Worm (Caenorhabditis elegans) whole organism, L2 larva: ENCODE data around the gene F38E1.6.

Experiments used
- R02D3.7 ChIP-seq: fragments of 150-350 bp; optimal IDR thresholded peaks from 2 replicates; lab custom pipeline; 2014; ENCODE audit warnings: missing biosample characterization, missing genetic modification characterization
- Y55F3AM.14 ChIP-seq: fragments of 200-800 bp; sonication (Bioruptor generic); optimal IDR thresholded peaks from 2 replicates; lab custom pipeline; 2018; ENCODE audit warnings: mild to moderate bottlenecking, missing genetic modification characterization, missing compliant biosample characterization
- ZK546.5 ChIP-seq: sonication (generic microtip); optimal IDR thresholded peaks from 2 replicates; lab custom pipeline; 2017; ENCODE audit warnings: missing biosample characterization, missing genetic modification characterization
- alr-1 ChIP-seq: fragments of 150-350 bp; optimal IDR thresholded peaks from 2 replicates; lab custom pipeline; 2014; ENCODE audit warnings: missing biosample characterization, missing genetic modification characterization
- aly-2 ChIP-seq: fragments of 150-350 bp; optimal IDR thresholded peaks from 2 replicates; lab custom pipeline; 2014; ENCODE audit warnings: missing biosample characterization, missing genetic modification characterization
- ama-1 ChIP-seq: fragments of 150-350 bp; optimal IDR thresholded peaks from 2 replicates; lab custom pipeline; 2018; ENCODE audit warnings: inconsistent platforms
- blmp-1 ChIP-seq: sonication (generic microtip); optimal IDR thresholded peaks from 2 replicates; lab custom pipeline; 2017; ENCODE audit warnings: missing genetic modification characterization, mild to moderate bottlenecking, missing compliant biosample characterization, antibody characterized with exemption, moderate library complexity; ENCODE audit not compliant: insufficient read depth
- ceh-16 ChIP-seq: fragments of 150-350 bp; optimal IDR thresholded peaks from 2 replicates; lab custom pipeline; 2014; ENCODE audit warnings: missing biosample characterization, missing genetic modification characterization
- crh-2 ChIP-seq: sonication (generic microtip); optimal IDR thresholded peaks from 2 replicates; lab custom pipeline; 2017; ENCODE audit warnings: missing biosample characterization, missing genetic modification characterization
- dmd-4 ChIP-seq: sonication (generic microtip); optimal IDR thresholded peaks from 2 replicates; lab custom pipeline; 2017; ENCODE audit warnings: missing biosample characterization, missing genetic modification characterization
- elt-1 ChIP-seq: fragments of 150-350 bp; optimal IDR thresholded peaks from 2 replicates; lab custom pipeline; 2014; ENCODE audit warnings: missing biosample characterization, missing genetic modification characterization
- elt-3 ChIP-seq: sonication (generic microtip); optimal IDR thresholded peaks from 2 replicates; lab custom pipeline; 2017; ENCODE audit warnings: missing biosample characterization, missing genetic modification characterization
- fos-1 ChIP-seq: fragments of 150-350 bp; optimal IDR thresholded peaks from 2 replicates; lab custom pipeline; 2014; ENCODE audit warnings: missing biosample characterization, missing genetic modification characterization
- gmeb-1 ChIP-seq: fragments of 150-350 bp; optimal IDR thresholded peaks from 2 replicates; lab custom pipeline; 2014; ENCODE audit warnings: missing biosample characterization, missing genetic modification characterization
- lin-13 ChIP-seq: fragments of 150-350 bp; optimal IDR thresholded peaks from 2 replicates; lab custom pipeline; 2014; ENCODE audit warnings: missing biosample characterization, missing genetic modification reagents, missing genetic modification characterization
- lin-39 ChIP-seq: fragments of 150-350 bp; optimal IDR thresholded peaks from 2 replicates; lab custom pipeline; 2014; ENCODE audit warnings: missing biosample characterization, missing genetic modification reagents, missing genetic modification characterization
- lsy-2 ChIP-seq, 2 experiments: fragments of 150-350 bp in 1 of 2; sonication (generic microtip) in 1 of 2; optimal IDR thresholded peaks; 2 replicates each; lab custom pipeline; 2014 to 2017; ENCODE audit warnings: missing biosample characterization in 2 of 2, missing genetic modification characterization in 2 of 2
- mab-5 ChIP-seq: fragments of 150-350 bp; optimal IDR thresholded peaks from 2 replicates; lab custom pipeline; 2014; ENCODE audit warnings: missing biosample characterization, missing genetic modification characterization
- nhr-10 ChIP-seq: sonication (generic microtip); optimal IDR thresholded peaks from 2 replicates; lab custom pipeline; 2017; ENCODE audit warnings: missing biosample characterization, missing genetic modification characterization
- nhr-129 ChIP-seq: fragments of 150-350 bp; optimal IDR thresholded peaks from 2 replicates; lab custom pipeline; 2014; ENCODE audit warnings: missing biosample characterization, missing genetic modification characterization
- nhr-21 ChIP-seq: fragments of 150-350 bp; optimal IDR thresholded peaks from 2 replicates; lab custom pipeline; 2014; ENCODE audit warnings: missing biosample characterization, missing genetic modification characterization
- nhr-23 ChIP-seq: fragments of 150-350 bp; optimal IDR thresholded peaks from 2 replicates; lab custom pipeline; 2014; ENCODE audit warnings: missing biosample characterization, missing genetic modification reagents, missing genetic modification characterization
- nhr-237 ChIP-seq: fragments of 150-350 bp; optimal IDR thresholded peaks from 2 replicates; lab custom pipeline; 2014; ENCODE audit warnings: missing biosample characterization, missing genetic modification characterization
- nhr-6 ChIP-seq: fragments of 150-350 bp; optimal IDR thresholded peaks from 2 replicates; lab custom pipeline; 2014; ENCODE audit warnings: missing biosample characterization, missing genetic modification characterization
- nhr-77 ChIP-seq: fragments of 150-350 bp; optimal IDR thresholded peaks from 2 replicates; lab custom pipeline; 2014; ENCODE audit warnings: missing biosample characterization, missing genetic modification characterization
- peb-1 ChIP-seq: fragments of 150-350 bp; optimal IDR thresholded peaks from 2 replicates; lab custom pipeline; 2014; ENCODE audit warnings: missing biosample characterization, missing genetic modification characterization
- sem-4 ChIP-seq: fragments of 150-350 bp; optimal IDR thresholded peaks from 2 replicates; lab custom pipeline; 2014; ENCODE audit warnings: missing biosample characterization, missing genetic modification reagents, missing genetic modification characterization
- sma-3 ChIP-seq: sonication (generic microtip); optimal IDR thresholded peaks from 2 replicates; lab custom pipeline; 2016; ENCODE audit warnings: missing genetic modification reagents, missing genetic modification characterization, missing compliant biosample characterization
- snpc-4 ChIP-seq: fragments of 150-350 bp; optimal IDR thresholded peaks from 2 replicates; lab custom pipeline; 2014; ENCODE audit warnings: missing biosample characterization, missing genetic modification characterization
- unc-39 ChIP-seq: fragments of 150-350 bp; optimal IDR thresholded peaks from 2 replicates; lab custom pipeline; 2014; ENCODE audit warnings: missing biosample characterization, missing genetic modification characterization
- unc-55 ChIP-seq: fragments of 150-350 bp; sonication (generic microtip); optimal IDR thresholded peaks from 3 replicates; lab custom pipeline; 2014; ENCODE audit warnings: missing biosample characterization, missing genetic modification reagents, missing genetic modification characterization
- unc-62 ChIP-seq: fragments of 150-350 bp; optimal IDR thresholded peaks from 2 replicates; lab custom pipeline; 2014; ENCODE audit warnings: missing biosample characterization, missing genetic modification reagents, missing genetic modification characterization
- zag-1 ChIP-seq: fragments of 150-350 bp; optimal IDR thresholded peaks from 2 replicates; lab custom pipeline; 2014; ENCODE audit warnings: missing biosample characterization, missing genetic modification characterization
- ztf-1 ChIP-seq: fragments of 200-800 bp; sonication (Bioruptor generic); conservative IDR thresholded peaks from 2 replicates; pipeline ENCODE4 v1.3.6; 2022; ENCODE audit warnings: missing genetic modification characterization, missing compliant biosample characterization
- ztf-11 ChIP-seq: sonication (generic microtip); optimal IDR thresholded peaks from 2 replicates; lab custom pipeline; 2017; ENCODE audit warnings: missing biosample characterization, missing genetic modification characterization
- ztf-4 ChIP-seq: fragments of 150-350 bp; optimal IDR thresholded peaks from 2 replicates; lab custom pipeline; 2014; ENCODE audit warnings: missing biosample characterization, missing genetic modification characterization

Gene F38E1.6

DNA sequence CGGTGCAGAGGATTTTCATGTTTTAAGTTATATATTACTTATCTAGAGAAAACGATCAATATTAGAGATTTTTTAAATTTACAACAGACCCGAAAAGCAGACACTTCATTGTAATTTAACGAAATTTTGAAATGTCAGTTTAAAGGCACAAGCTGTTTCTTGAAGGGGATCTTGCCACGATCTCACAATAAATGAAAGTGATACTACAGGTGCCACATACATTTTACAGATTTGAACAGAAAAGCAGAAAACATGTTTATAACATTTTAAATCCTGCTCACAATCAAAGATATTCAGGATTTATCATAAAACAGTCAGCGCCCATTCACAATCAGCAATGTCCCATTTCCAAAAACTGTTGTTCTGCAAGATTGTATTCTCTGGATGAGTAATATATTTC, 9.9 kb upstream of the F38E1.6 start:
- TF ChIP-seq crh-2 (no peak), R02D3.7 (tag; lab: Kevin White, UChicago) (no peak), blmp-1 (tag; lab: Kevin White, UChicago) (no peak), dmd-4 (tag; lab: Kevin White, UChicago) (no peak), lsy-2 (tag; optimal IDR thresholded peaks at IDR 0.05; lab: Kevin White, UChicago) (no peak), lin-39 (tag; lab: Kevin White, UChicago) (no peak), sem-4 (tag; lab: Kevin White, UChicago) (no peak), nhr-21 (no peak), ZK546.5 (tag; lab: Kevin White, UChicago) (no peak)

DNA sequence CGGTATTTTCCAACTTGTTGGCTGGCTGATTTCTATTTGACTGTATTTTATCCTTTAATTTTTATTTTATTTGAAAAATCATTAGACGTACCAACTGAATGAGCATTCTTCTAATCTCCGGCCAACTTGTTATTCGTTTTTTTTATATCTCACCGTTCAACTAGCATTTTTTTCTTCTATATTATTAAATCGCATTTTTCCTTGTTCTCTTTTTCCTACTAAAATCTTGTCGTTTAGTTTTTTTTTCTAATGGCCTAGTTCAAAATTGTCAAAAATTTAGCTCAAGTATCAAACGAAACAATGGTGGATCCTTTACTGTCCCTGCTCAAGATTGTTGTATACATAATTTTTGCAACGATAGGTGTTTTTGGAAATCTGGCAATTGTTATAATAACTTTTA, 8.5 kb upstream of the F38E1.6 start, which contains the start of gene srsx-22:
srsx-22 (plus strand) TSS at position 301 of the 400 bp plus-strand sequence.
- no peak for TF ChIP-seq ceh-16
- TF ChIP-seq crh-2 = no peak
- TF ChIP-seq ztf-4 (tag; lab: Kevin White, UChicago) = no peak
- no peak for TF ChIP-seq sma-3 (GFP tag; lab: Kevin White, UChicago)
- no peak for TF ChIP-seq unc-55 (GFP tag; lab: Kevin White, UChicago)
- no peak for TF ChIP-seq nhr-77 (tag; lab: Kevin White, UChicago)
- TF ChIP-seq lin-13 = no peak
- no peak for TF ChIP-seq nhr-6 (tag; lab: Kevin White, UChicago)
- TF ChIP-seq nhr-21 = no peak
- no peak for TF ChIP-seq unc-39
- no peak for TF ChIP-seq nhr-129 (tag; lab: Kevin White, UChicago)
- TF ChIP-seq peb-1 (tag; lab: Kevin White, UChicago) = no peak
- no peak for TF ChIP-seq snpc-4 (tag; lab: Kevin White, UChicago)
- TF ChIP-seq ama-1 = no peak
- TF ChIP-seq zag-1 (tag; lab: Kevin White, UChicago) = no peak

DNA sequence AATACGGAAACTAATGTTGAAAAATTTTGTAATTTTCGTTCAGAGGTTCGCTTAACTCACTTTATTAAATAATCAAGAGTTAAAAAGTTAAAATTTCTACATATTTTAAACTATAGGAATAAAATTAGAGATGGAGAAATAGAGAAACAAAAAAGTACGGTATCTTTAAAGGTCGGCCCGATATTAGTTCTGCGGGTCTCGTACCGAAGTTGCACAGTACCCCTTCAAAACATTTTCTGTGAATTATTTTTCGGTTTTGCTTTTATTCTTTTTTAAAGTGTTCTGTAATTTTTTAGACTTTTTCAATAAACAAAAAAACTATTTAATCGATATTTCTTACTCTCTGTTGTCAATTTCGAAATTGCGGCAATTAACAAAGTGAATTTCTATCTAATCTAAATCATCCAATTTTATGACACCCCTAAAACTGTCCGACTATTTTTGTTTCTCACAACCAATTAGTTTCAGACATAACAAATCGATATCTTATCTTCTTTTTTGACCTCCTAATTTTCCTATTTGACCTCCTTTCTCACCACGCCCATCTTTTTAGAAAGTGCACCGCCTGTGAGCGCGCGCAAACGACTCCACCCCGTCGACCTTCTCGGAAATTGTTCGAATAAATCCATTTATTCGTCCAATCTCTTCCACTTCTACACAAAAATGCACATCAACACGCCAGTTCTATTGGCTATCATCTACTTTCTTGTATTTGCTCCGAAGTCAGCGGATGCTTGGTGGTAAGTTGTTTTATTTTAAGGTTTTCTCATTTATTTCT, 4.3 kb upstream of the F38E1.6 start, which contains the start of gene mom-2:
mom-2 (plus strand) TSS at position 554 of the 778 bp plus-strand sequence.
- TF ChIP-seq nhr-237 (tag; lab: Kevin White, UChicago) (no peak), nhr-23 (no peak), ztf-11 (tag; lab: Kevin White, UChicago) (no peak), mab-5 (tag; lab: Kevin White, UChicago) (no peak), snpc-4 (tag; lab: Kevin White, UChicago) (no peak), crh-2 (no peak), ztf-1 (GFP tag; lab: Robert Waterston, UW) (no peak), elt-1 (tag; lab: Kevin White, UChicago) (no peak), fos-1 (tag; lab: Kevin White, UChicago) (no peak), aly-2 (tag; lab: Kevin White, UChicago) (no peak), alr-1 (no peak)

ce11 chrV:8357756-8358155, 2.1 kb upstream of the F38E1.6 start:
- TF ChIP-seq lin-13 (no peak), elt-3 (tag; lab: Kevin White, UChicago) (no peak), nhr-23 (no peak), nhr-6 (tag; lab: Kevin White, UChicago) (no peak), lsy-2 (tag; optimal IDR thresholded peaks at IDR 0.05; lab: Kevin White, UChicago) (no peak), mab-5 (tag; lab: Kevin White, UChicago) (no peak), nhr-237 (tag; lab: Kevin White, UChicago) (no peak), R02D3.7 (tag; lab: Kevin White, UChicago) (no peak), sma-3 (GFP tag; lab: Kevin White, UChicago) (no peak), nhr-129 (tag; lab: Kevin White, UChicago) (no peak), Y55F3AM.14 (GFP tag; lab: Kevin White, UChicago) (no peak), alr-1 (no peak), crh-2 (no peak), nhr-10 (tag; lab: Kevin White, UChicago) (no peak)
- TF ChIP-seq, all 48 proteins: peak for 0

DNA sequence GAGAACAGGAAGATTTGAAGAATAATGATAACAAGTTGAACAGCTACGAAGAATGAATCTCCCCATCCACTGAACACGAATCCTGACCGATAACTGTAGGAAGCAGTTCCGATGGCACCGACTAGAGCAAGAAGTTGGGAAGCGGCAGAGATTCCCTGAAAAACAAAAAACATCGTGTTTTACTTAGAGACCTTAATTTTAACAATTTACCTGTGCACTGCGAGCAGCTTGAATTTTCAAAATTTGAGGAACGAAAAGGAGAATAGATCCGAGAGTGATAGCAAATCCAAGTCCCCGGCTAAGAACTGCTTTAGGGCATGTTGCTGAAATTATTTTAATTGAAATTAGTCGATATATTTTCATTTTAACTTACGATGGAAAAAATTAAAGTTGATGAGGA, 1.2 kb upstream of the F38E1.6 start:
- no peak for TF ChIP-seq sma-3 (GFP tag; lab: Kevin White, UChicago)
- TF ChIP-seq ztf-4 (tag; lab: Kevin White, UChicago) = no peak
- TF ChIP-seq nhr-21 = no peak
- TF ChIP-seq unc-55 (GFP tag; lab: Kevin White, UChicago) = no peak
- no peak for TF ChIP-seq ztf-11 (tag; lab: Kevin White, UChicago)
- no peak for TF ChIP-seq nhr-10 (tag; lab: Kevin White, UChicago)
- no peak for TF ChIP-seq elt-1 (tag; lab: Kevin White, UChicago)
- no peak for TF ChIP-seq elt-3 (tag; lab: Kevin White, UChicago)
- TF ChIP-seq dmd-4 (tag; lab: Kevin White, UChicago) = no peak
- TF ChIP-seq aly-2 (tag; lab: Kevin White, UChicago) = no peak
- TF ChIP-seq gmeb-1 (tag; lab: Kevin White, UChicago) = no peak
- TF ChIP-seq crh-2 = no peak
- TF ChIP-seq zag-1 (tag; lab: Kevin White, UChicago) = no peak
- TF ChIP-seq ztf-1 (GFP tag; lab: Robert Waterston, UW) = no peak
- TF ChIP-seq nhr-237 (tag; lab: Kevin White, UChicago) = no peak
- no peak for TF ChIP-seq unc-62
- no peak for TF ChIP-seq R02D3.7 (tag; lab: Kevin White, UChicago)
